Fruit fly (Drosophila melanogaster): Measurements from ENCODE around the gene Pkcdelta.

dm6 chrX:12453704-12454103 lies 21.7 kb downstream of the Pkcdelta start:
- no peak for TF ChIP-seq CG7786 (GFP tag; optimal IDR thresholded peaks at IDR 0.05)
- no peak for TF ChIP-seq Nf-YC (tag; optimal IDR thresholded peaks at IDR 0.05)
- no peak for TF ChIP-seq pan (optimal IDR thresholded peaks at IDR 0.05)
- peak in 1 of 2 experiments; percentile 24 for TF ChIP-seq pan (GFP tag; optimal IDR thresholded peaks at IDR 0.05 in 1 of 2, IDR thresholded peaks at IDR 0.05 in 1 of 2)
- TF ChIP-seq bcd (GFP tag; optimal IDR thresholded peaks at IDR 0.05): no peak
- TF ChIP-seq CG3726 (GFP tag; IDR thresholded peaks at IDR 0.05): no peak
- no peak for TF ChIP-seq fru (optimal IDR thresholded peaks at IDR 0.05)
- no peak for TF ChIP-seq caup (GFP tag; optimal IDR thresholded peaks at IDR 0.05; ENCODE audit: severe bottlenecking)
- no peak for TF ChIP-seq onecut (GFP tag; IDR thresholded peaks at IDR 0.05)
- TF ChIP-seq CoRest (tag; optimal IDR thresholded peaks at IDR 0.05): peak; percentile 9
- no peak for TF ChIP-seq CG9437 (GFP tag; optimal IDR thresholded peaks at IDR 0.05)
- no peak for TF ChIP-seq cwo (GFP tag; optimal IDR thresholded peaks at IDR 0.05)
- no peak for TF ChIP-seq Ravus (GFP tag; IDR thresholded peaks at IDR 0.05)
- no peak for TF ChIP-seq CG16863 (GFP tag; optimal IDR thresholded peaks at IDR 0.05)
- TF ChIP-seq gce (GFP tag; IDR thresholded peaks at IDR 0.05): no peak
